Worm (Caenorhabditis elegans): Measurements from ENCODE around the gene gtbp-1.
A peak's percentile ranks its signal among the peaks of the same experiment; 100 is the strongest.

Gene gtbp-1

DNA sequence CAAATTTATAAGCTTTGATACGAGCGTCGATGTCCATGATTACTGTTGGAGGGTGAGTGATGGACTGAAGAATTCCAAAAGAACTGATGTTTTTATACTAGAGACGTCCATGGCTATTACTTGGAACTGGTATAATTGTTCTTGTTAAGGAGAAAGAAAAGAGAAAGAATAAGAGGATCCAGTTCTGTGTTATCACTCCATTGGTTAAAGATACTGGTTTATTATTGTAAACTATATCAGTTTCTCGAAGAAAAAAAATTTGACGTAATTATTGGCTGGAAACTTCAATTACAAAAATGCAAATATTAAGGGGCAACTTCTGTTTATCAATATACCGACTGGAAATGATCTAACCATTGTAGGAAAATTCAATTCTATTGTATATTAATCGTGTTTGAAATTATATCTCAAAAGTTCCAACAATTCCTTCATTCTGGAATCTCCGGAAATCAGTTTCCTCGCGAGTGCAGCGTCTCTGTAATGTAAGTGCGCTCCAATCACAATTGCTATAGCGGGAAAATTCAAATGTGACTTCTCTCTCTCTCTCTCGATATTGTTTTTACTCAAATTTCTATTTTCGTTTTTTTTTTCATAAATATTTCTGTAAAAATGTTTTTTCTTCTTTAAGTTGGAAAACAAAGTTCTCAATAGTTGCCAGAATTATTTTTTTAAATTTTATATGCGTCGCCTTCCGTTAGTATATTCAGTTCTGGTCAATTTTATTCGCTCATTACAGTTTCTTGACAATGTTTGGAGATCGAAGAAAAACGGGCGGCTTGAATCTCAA lies 43.2 kb downstream of the gtbp-1 start, which contains the start of the genes col-2 and ndc-80 (continued):
- TF ChIP-seq lsy-2 (tag; optimal IDR thresholded peaks at IDR 0.05) (no peak), unc-62 (GFP tag; optimal IDR thresholded peaks at IDR 0.05 in 1 of 2) (no peak), unc-62 (tag; optimal IDR thresholded peaks at IDR 0.05) (no peak), F26F4.8 (GFP tag; conservative IDR thresholded peaks at IDR 0.05) (no peak), duxl-1 (tag; optimal IDR thresholded peaks at IDR 0.05; ENCODE audit: poor library complexity) (no peak), hlh-11 (tag; optimal IDR thresholded peaks at IDR 0.05) (peak; percentile 19), mdl-1 (tag; optimal IDR thresholded peaks at IDR 0.05) (peak in 1 of 2 experiments; percentile 0), nhr-48 (tag; optimal IDR thresholded peaks at IDR 0.05) (no peak), nhr-111 (GFP tag; optimal IDR thresholded peaks at IDR 0.05) (no peak), ceh-82 (tag; optimal IDR thresholded peaks at IDR 0.05) (no peak), dpl-1 (GFP tag; optimal IDR thresholded peaks at IDR 0.05) (peak; percentile 82), D1046.2 (GFP tag; IDR thresholded peaks at IDR 0.05) (no peak), dmd-6 (GFP tag; IDR thresholded peaks at IDR 0.05) (no peak), spr-3 (GFP tag; optimal IDR thresholded peaks at IDR 0.05) (no peak), set-16 (GFP tag; IDR thresholded peaks at IDR 0.05) (no peak), cey-2 (tag; optimal IDR thresholded peaks at IDR 0.05; ENCODE audit: borderline replicate concordance, insufficient read depth) (no peak), snpc-4 (tag; optimal IDR thresholded peaks at IDR 0.05) (no peak), php-3 (GFP tag; IDR thresholded peaks at IDR 0.05) (no peak), tra-1 (GFP tag; IDR thresholded peaks at IDR 0.05) (no peak), nhr-11 (tag; optimal IDR thresholded peaks at IDR 0.05) (peak; percentile 35), lin-13 (GFP tag; optimal IDR thresholded peaks at IDR 0.05) (peak; percentile 37), lin-15B (tag; optimal IDR thresholded peaks at IDR 0.05) (no peak), saeg-2 (GFP tag; IDR thresholded peaks at IDR 0.05) (no peak), T26A8.4 (GFP tag; IDR thresholded peaks at IDR 0.05) (no peak), pqm-1 (tag; optimal IDR thresholded peaks at IDR 0.05) (no peak), aly-2 (tag; optimal IDR thresholded peaks at IDR 0.05) (no peak), F49E8.2 (tag; optimal IDR thresholded peaks at IDR 0.05; ENCODE audit: borderline replicate concordance) (no peak), ama-1 (optimal IDR thresholded peaks at IDR 0.05) (no peak), ceh-44 (GFP tag; IDR thresholded peaks at IDR 0.05) (no peak), ztf-7 (tag; optimal IDR thresholded peaks at IDR 0.05) (no peak), snpc-1.2 (GFP tag; IDR thresholded peaks at IDR 0.05) (peak; percentile 55; the same call in 1 of the 2 replicates), fos-1 (tag; optimal IDR thresholded peaks at IDR 0.05) (no peak), madf-5 (GFP tag; IDR thresholded peaks at IDR 0.05) (no peak), nhr-6 (tag; optimal IDR thresholded peaks at IDR 0.05) (peak; percentile 82), nhr-76 (tag; optimal IDR thresholded peaks at IDR 0.05) (no peak), ctbp-1 (GFP tag; IDR thresholded peaks at IDR 0.05) (no peak), lin-1 (GFP tag; IDR thresholded peaks at IDR 0.05) (no peak), ceh-62 (tag; optimal IDR thresholded peaks at IDR 0.05) (no peak), pha-4 (GFP tag; IDR thresholded peaks at IDR 0.05) (no peak), pha-4 (tag; optimal IDR thresholded peaks at IDR 0.05) (peak; percentile 76), F10B5.3 (tag; optimal IDR thresholded peaks at IDR 0.05) (no peak), attf-4 (tag; optimal IDR thresholded peaks at IDR 0.05) (no peak), lir-3 (tag; optimal IDR thresholded peaks at IDR 0.05) (no peak), mxl-2 (GFP tag; conservative IDR thresholded peaks at IDR 0.05) (no peak), rbr-2 (tag; optimal IDR thresholded peaks at IDR 0.05) (peak; percentile 43), vab-7 (GFP tag; IDR thresholded peaks at IDR 0.05) (no peak), lin-29 (GFP tag; IDR thresholded peaks at IDR 0.05) (no peak), nhr-42 (GFP tag; IDR thresholded peaks at IDR 0.05) (no peak), hlh-30 (tag; optimal IDR thresholded peaks at IDR 0.05; ENCODE audit: insufficient read depth) (no peak), zip-2 (tag; optimal IDR thresholded peaks at IDR 0.05) (no peak), dmd-9 (GFP tag; IDR thresholded peaks at IDR 0.05) (no peak)
